Worm (Caenorhabditis elegans) whole organism, midembryonic: Measurements from ENCODE around the gene ZK938.1.

Experiments used
- T22C8.4 ChIP-seq: fragments of 200-800 bp; sonication (Bioruptor generic); IDR thresholded peaks from 2 replicates; pipeline ENCODE4 v1.3.6; 2022; ENCODE audit warnings: missing genetic modification characterization, missing compliant biosample characterization
- cog-1 ChIP-seq: sonication (generic microtip); optimal IDR thresholded peaks from 2 replicates; lab custom pipeline; 2016; ENCODE audit warnings: missing genetic modification characterization, missing compliant biosample characterization
- flt-1 ChIP-seq: fragments of 200-800 bp; sonication (Bioruptor generic); IDR thresholded peaks from 2 replicates; pipeline ENCODE4 v1.3.6; 2022; ENCODE audit warnings: missing genetic modification characterization, missing compliant biosample characterization
- klf-2 ChIP-seq: fragments of 200-800 bp; sonication (Bioruptor generic); conservative IDR thresholded peaks from 2 replicates; pipeline ENCODE4 v1.3.6; 2022; ENCODE audit warnings: missing genetic modification reagents, missing genetic modification characterization, missing compliant biosample characterization
- med-1 ChIP-seq: sonication (generic microtip); optimal IDR thresholded peaks from 2 replicates; lab custom pipeline; 2017; ENCODE audit warnings: missing genetic modification characterization, mild to moderate bottlenecking, missing compliant biosample characterization, antibody characterized with exemption, missing genetic modification reagents; ENCODE audit not compliant: insufficient read depth
- ref-1 ChIP-seq: fragments of 200-800 bp; sonication (Bioruptor generic); conservative IDR thresholded peaks from 2 replicates; pipeline ENCODE4 v1.3.6; 2022; ENCODE audit warnings: missing genetic modification reagents, missing genetic modification characterization, missing compliant biosample characterization
- tab-1 ChIP-seq: fragments of 200-800 bp; sonication (Bioruptor generic); IDR thresholded peaks from 2 replicates; pipeline ENCODE4 v1.3.6; 2022; ENCODE audit warnings: missing genetic modification characterization, missing compliant biosample characterization
- ztf-23 ChIP-seq: fragments of 200-800 bp; sonication (Bioruptor generic); IDR thresholded peaks from 2 replicates; pipeline ENCODE4 v1.3.6; 2022; ENCODE audit warnings: missing genetic modification reagents, missing genetic modification characterization, missing compliant biosample characterization
- ztf-29 ChIP-seq: fragments of 200-800 bp; sonication (Bioruptor generic); IDR thresholded peaks from 2 replicates; pipeline ENCODE4 v1.3.6; 2022; ENCODE audit warnings: missing genetic modification reagents, missing genetic modification characterization, missing compliant biosample characterization

ZK938.1 gene

ce11 chrII:9840313-9840712 lies 11.1 kb downstream of the ZK938.1 start, which contains the start of gene ZK938.11:
ZK938.11 (minus strand) TSS chrII:9840413.
- TF ChIP-seq flt-1 (GFP tag; lab: Robert Waterston, UW) (no peak), tab-1 (GFP tag; lab: Robert Waterston, UW) (no peak), ref-1 (GFP tag; lab: Robert Waterston, UW) (no peak), cog-1 (tag; lab: Kevin White, UChicago) (no peak), ztf-23 (GFP tag; lab: Robert Waterston, UW) (no peak), med-1 (GFP tag; lab: Kevin White, UChicago) (no peak), T22C8.4 (GFP tag; lab: Robert Waterston, UW) (no peak)

ce11 chrII:9841985-9842505 lies 12.8 kb downstream of the ZK938.1 start, which contains the start of gene rnh-1.2:
rnh-1.2 (minus strand) TSS chrII:9842035.
- no peak for TF ChIP-seq flt-1 (GFP tag; lab: Robert Waterston, UW)
- no peak for TF ChIP-seq klf-2 (GFP tag; lab: Robert Waterston, UW)
- TF ChIP-seq T22C8.4 (GFP tag; lab: Robert Waterston, UW), result no peak
- TF ChIP-seq ref-1 (GFP tag; lab: Robert Waterston, UW), result no peak
- TF ChIP-seq tab-1 (GFP tag; lab: Robert Waterston, UW), result no peak
- no peak for TF ChIP-seq ztf-23 (GFP tag; lab: Robert Waterston, UW)

- TF ChIP-seq cog-1 (tag; lab: Kevin White, UChicago) (no peak), T22C8.4 (GFP tag; lab: Robert Waterston, UW) (no peak), ref-1 (GFP tag; lab: Robert Waterston, UW) (no peak), ztf-29 (GFP tag; lab: Robert Waterston, UW) (no peak), flt-1 (GFP tag; lab: Robert Waterston, UW) (no peak)
Observed at ce11 chrII:9845239-9845638, 16.0 kb downstream of the ZK938.1 start, which contains the start of gene chil-9. chil-9 (minus strand) TSS chrII:9845339.

ce11 chrII:9849497-9849896 lies 20.3 kb downstream of the ZK938.1 start, which contains the start of gene old-2:
old-2 (minus strand) TSS chrII:9849597.
- TF ChIP-seq ztf-23 (GFP tag; lab: Robert Waterston, UW) (no peak), ref-1 (GFP tag; lab: Robert Waterston, UW) (no peak), tab-1 (GFP tag; lab: Robert Waterston, UW) (no peak), ztf-29 (GFP tag; lab: Robert Waterston, UW) (no peak), med-1 (GFP tag; lab: Kevin White, UChicago) (no peak), T22C8.4 (GFP tag; lab: Robert Waterston, UW) (no peak), cog-1 (tag; lab: Kevin White, UChicago) (no peak), flt-1 (GFP tag; lab: Robert Waterston, UW) (no peak), klf-2 (GFP tag; lab: Robert Waterston, UW) (no peak)

- TF ChIP-seq flt-1 (GFP tag; lab: Robert Waterston, UW) (no peak), cog-1 (tag; lab: Kevin White, UChicago) (no peak), ztf-29 (GFP tag; lab: Robert Waterston, UW) (no peak), ref-1 (GFP tag; lab: Robert Waterston, UW) (no peak), T22C8.4 (GFP tag; lab: Robert Waterston, UW) (no peak), klf-2 (GFP tag; lab: Robert Waterston, UW) (no peak), tab-1 (GFP tag; lab: Robert Waterston, UW) (no peak), ztf-23 (GFP tag; lab: Robert Waterston, UW) (no peak), med-1 (GFP tag; lab: Kevin White, UChicago) (no peak)
Observed at ce11 chrII:9850945-9851344, 21.7 kb downstream of the ZK938.1 start, which contains the start of gene ZK938.10. ZK938.10 (minus strand) TSS chrII:9851045.

- no peak for TF ChIP-seq cog-1 (tag; lab: Kevin White, UChicago)
- no peak for TF ChIP-seq T22C8.4 (GFP tag; lab: Robert Waterston, UW)
- TF ChIP-seq ref-1 (GFP tag; lab: Robert Waterston, UW), result no peak
Observed at ce11 chrII:9855620-9856019, 26.4 kb downstream of the ZK938.1 start, which contains the start of gene chil-4. chil-4 (minus strand) TSS chrII:9855720.

- TF ChIP-seq ztf-23 (GFP tag; lab: Robert Waterston, UW), result no peak
- no peak for TF ChIP-seq T22C8.4 (GFP tag; lab: Robert Waterston, UW)
- TF ChIP-seq med-1 (GFP tag; lab: Kevin White, UChicago), result no peak
- no peak for TF ChIP-seq ztf-29 (GFP tag; lab: Robert Waterston, UW)
- no peak for TF ChIP-seq flt-1 (GFP tag; lab: Robert Waterston, UW)
- TF ChIP-seq klf-2 (GFP tag; lab: Robert Waterston, UW), result no peak
- TF ChIP-seq ref-1 (GFP tag; lab: Robert Waterston, UW), result no peak
- TF ChIP-seq cog-1 (tag; lab: Kevin White, UChicago), result no peak
- TF ChIP-seq tab-1 (GFP tag; lab: Robert Waterston, UW), result no peak
Observed at ce11 chrII:9857791-9858190, 28.6 kb downstream of the ZK938.1 start, which contains the start of gene chil-6. chil-6 (minus strand) TSS chrII:9857891.

- TF ChIP-seq ref-1 (GFP tag; lab: Robert Waterston, UW), result no peak
- no peak for TF ChIP-seq ztf-23 (GFP tag; lab: Robert Waterston, UW)
- no peak for TF ChIP-seq cog-1 (tag; lab: Kevin White, UChicago)
- no peak for TF ChIP-seq T22C8.4 (GFP tag; lab: Robert Waterston, UW)
- no peak for TF ChIP-seq tab-1 (GFP tag; lab: Robert Waterston, UW)
- no peak for TF ChIP-seq med-1 (GFP tag; lab: Kevin White, UChicago)
- no peak for TF ChIP-seq ztf-29 (GFP tag; lab: Robert Waterston, UW)
- TF ChIP-seq klf-2 (GFP tag; lab: Robert Waterston, UW), result no peak
Observed at ce11 chrII:9859575-9859974, 30.4 kb downstream of the ZK938.1 start, which contains the start of gene chil-5. chil-5 (minus strand) TSS chrII:9859675.

- TF ChIP-seq ref-1 (GFP tag; lab: Robert Waterston, UW) (no peak), ztf-29 (GFP tag; lab: Robert Waterston, UW) (no peak), T22C8.4 (GFP tag; lab: Robert Waterston, UW) (no peak), ztf-23 (GFP tag; lab: Robert Waterston, UW) (no peak), klf-2 (GFP tag; lab: Robert Waterston, UW) (no peak), cog-1 (tag; lab: Kevin White, UChicago) (no peak), med-1 (GFP tag; lab: Kevin White, UChicago) (no peak), flt-1 (GFP tag; lab: Robert Waterston, UW) (no peak), tab-1 (GFP tag; lab: Robert Waterston, UW) (no peak)
Observed at ce11 chrII:9861394-9861793, 32.2 kb downstream of the ZK938.1 start, which contains the start of gene chil-3. chil-3 (minus strand) TSS chrII:9861494.
